Worm (Caenorhabditis elegans): ENCODE data around the gene srh-69.
A peak's percentile ranks its signal among the peaks of the same experiment; 100 is the strongest.

Gene srh-69

ce11 chrII:12546413-12546812 is 31.9 kb upstream of the srh-69 start, which contains the start of the genes F49C5.5 and F49C5.10:
F49C5.5 (minus strand) TSS chrII:12546513.
F49C5.10 (plus strand) TSS chrII:12546756.
- TF ChIP-seq che-1 (tag; optimal IDR thresholded peaks at IDR 0.05) (no peak), ttx-3 (tag; optimal IDR thresholded peaks at IDR 0.05) (no peak), ceh-45 (GFP tag; IDR thresholded peaks at IDR 0.05) (no peak), elt-4 (tag; optimal IDR thresholded peaks at IDR 0.05) (no peak), fkh-10 (GFP tag; optimal IDR thresholded peaks at IDR 0.05) (no peak), dve-1 (tag; optimal IDR thresholded peaks at IDR 0.05) (no peak), ceh-48 (tag; optimal IDR thresholded peaks at IDR 0.05) (no peak), C08G9.2 (tag; optimal IDR thresholded peaks at IDR 0.05) (no peak), pqm-1 (tag; optimal IDR thresholded peaks at IDR 0.05) (no peak), nhr-232 (tag; optimal IDR thresholded peaks at IDR 0.05) (no peak), hlh-6 (tag; optimal IDR thresholded peaks at IDR 0.05) (no peak), T23F11.4 (GFP tag; optimal IDR thresholded peaks at IDR 0.05) (no peak)

- TF ChIP-seq elt-4 (tag; optimal IDR thresholded peaks at IDR 0.05) (no peak), C38D4.7 (GFP tag; optimal IDR thresholded peaks at IDR 0.05) (no peak), ceh-18 (tag; optimal IDR thresholded peaks at IDR 0.05) (no peak), dmd-4 (tag; optimal IDR thresholded peaks at IDR 0.05; ENCODE audit: borderline replicate concordance) (no peak), tbx-7 (tag; optimal IDR thresholded peaks at IDR 0.05) (no peak), odd-2 (tag; optimal IDR thresholded peaks at IDR 0.05) (no peak), hlh-6 (tag; optimal IDR thresholded peaks at IDR 0.05) (no peak), ceh-2 (tag; optimal IDR thresholded peaks at IDR 0.05) (no peak), syd-9 (tag; optimal IDR thresholded peaks at IDR 0.05) (no peak), K09A11.1 (tag; optimal IDR thresholded peaks at IDR 0.05; ENCODE audit: insufficient read depth) (no peak), C08G9.2 (tag; optimal IDR thresholded peaks at IDR 0.05) (no peak), pat-9 (tag; optimal IDR thresholded peaks at IDR 0.05) (no peak)
Measured at ce11 chrII:12544533-12544932, 30.0 kb upstream of the srh-69 start, which contains the start of gene F49C5.9. F49C5.9 (minus strand) TSS chrII:12544633.

- TF ChIP-seq elt-2 (tag; optimal IDR thresholded peaks at IDR 0.05) (peak; percentile 89), fax-1 (tag; optimal IDR thresholded peaks at IDR 0.05) (no peak), ceh-2 (tag; optimal IDR thresholded peaks at IDR 0.05) (no peak), ama-1 (optimal IDR thresholded peaks at IDR 0.05) (no peak)
Measured at ce11 chrII:12542594-12542997, 28.1 kb upstream of the srh-69 start.

- peak; percentile 26 for TF ChIP-seq elt-2 (tag; optimal IDR thresholded peaks at IDR 0.05)
Measured at ce11 chrII:12541670-12542080, 27.2 kb upstream of the srh-69 start.

- TF ChIP-seq madf-2 (tag; optimal IDR thresholded peaks at IDR 0.05): no peak
- no peak for TF ChIP-seq npax-4 (tag; optimal IDR thresholded peaks at IDR 0.05)
- no peak for TF ChIP-seq ceh-9 (tag; optimal IDR thresholded peaks at IDR 0.05)
- TF ChIP-seq ceh-18 (tag; optimal IDR thresholded peaks at IDR 0.05): no peak
- no peak for TF ChIP-seq ref-2 (tag; optimal IDR thresholded peaks at IDR 0.05)
- TF ChIP-seq Y22D7AL.16 (tag; optimal IDR thresholded peaks at IDR 0.05): no peak
- no peak for TF ChIP-seq hlh-13 (GFP tag; optimal IDR thresholded peaks at IDR 0.05)
- no peak for TF ChIP-seq gmeb-2 (tag; optimal IDR thresholded peaks at IDR 0.05)
- no peak for TF ChIP-seq hlh-8 (tag; optimal IDR thresholded peaks at IDR 0.05)
- TF ChIP-seq odd-2 (tag; optimal IDR thresholded peaks at IDR 0.05): no peak
- no peak for TF ChIP-seq ceh-14 (tag; optimal IDR thresholded peaks at IDR 0.05)
- no peak for TF ChIP-seq lin-11 (tag; optimal IDR thresholded peaks at IDR 0.05)
- no peak for TF ChIP-seq che-1 (tag; optimal IDR thresholded peaks at IDR 0.05)
- TF ChIP-seq ahr-1 (tag; optimal IDR thresholded peaks at IDR 0.05): no peak
- TF ChIP-seq pax-1 (tag; optimal IDR thresholded peaks at IDR 0.05): no peak
- TF ChIP-seq nfya-1 (tag; optimal IDR thresholded peaks at IDR 0.05): no peak
Measured at ce11 chrII:12539395-12539794, 24.9 kb upstream of the srh-69 start.
